Fruit fly (Drosophila melanogaster) whole organism, embryonic: ENCODE results near the gene GstD5.

Experiments
- ATbp ChIP-seq: fragments of 200-800 bp; sonication (Bioruptor generic); optimal IDR thresholded peaks from 2 replicates; lab custom pipeline; 2017; ENCODE audit warnings: missing biosample characterization, mild to moderate bottlenecking, missing genetic modification characterization, missing genetic modification reagents
- CG10267 ChIP-seq: fragments of 200-800 bp; sonication (Bioruptor generic); optimal IDR thresholded peaks from 2 replicates; lab custom pipeline; 2018; ENCODE audit warnings: missing biosample characterization, mild to moderate bottlenecking, missing genetic modification characterization, moderate library complexity
- CG11560 ChIP-seq: fragments of 200-800 bp; sonication (Bioruptor generic); IDR thresholded peaks from 3 replicates; pipeline ENCODE4 v1.3.6; 2022; ENCODE audit warnings: missing biosample characterization, missing genetic modification characterization
- CG13775 ChIP-seq: fragments of 200-800 bp; sonication (Bioruptor generic); optimal IDR thresholded peaks from 3 replicates; lab custom pipeline; 2017; ENCODE audit warnings: missing biosample characterization, mild to moderate bottlenecking, missing genetic modification characterization
- CG1603 ChIP-seq: fragments of 200-800 bp; sonication (Bioruptor generic); optimal IDR thresholded peaks from 2 replicates; lab custom pipeline; 2019; ENCODE audit warnings: missing biosample characterization, mild to moderate bottlenecking, missing genetic modification characterization, moderate library complexity
- CG17361 ChIP-seq: fragments of 200-800 bp; sonication (Bioruptor generic); IDR thresholded peaks from 3 replicates; pipeline ENCODE4 v1.3.6; 2022; ENCODE audit warnings: missing biosample characterization, missing genetic modification characterization
- CG17568 ChIP-seq: fragments of 200-800 bp; sonication (Bioruptor generic); optimal IDR thresholded peaks from 2 replicates; lab custom pipeline; 2018; ENCODE audit warnings: missing biosample characterization, mild to moderate bottlenecking, missing genetic modification characterization, moderate library complexity
- CG2875 ChIP-seq: fragments of 200-800 bp; sonication (Bioruptor generic); optimal IDR thresholded peaks from 2 replicates; lab custom pipeline; 2017; ENCODE audit warnings: missing biosample characterization, mild to moderate bottlenecking, missing genetic modification characterization, missing genetic modification reagents
- CG34376 ChIP-seq: fragments of 200-800 bp; sonication (Bioruptor generic); optimal IDR thresholded peaks from 2 replicates; lab custom pipeline; 2018; ENCODE audit warnings: missing biosample characterization, mild to moderate bottlenecking, missing genetic modification characterization
- CG3847 ChIP-seq: fragments of 200-800 bp; sonication (Bioruptor generic); IDR thresholded peaks from 2 replicates; pipeline ENCODE4 v1.3.6; 2022; ENCODE audit warnings: missing biosample characterization, missing genetic modification characterization
- CG4820 ChIP-seq: fragments of 200-800 bp; sonication (Bioruptor generic); optimal IDR thresholded peaks from 3 replicates; lab custom pipeline; 2016; ENCODE audit warnings: missing biosample characterization, missing genetic modification characterization
- CG6175 ChIP-seq: fragments of 200-800 bp; sonication (Bioruptor generic); IDR thresholded peaks from 3 replicates; pipeline ENCODE4 v1.3.6; 2022; ENCODE audit warnings: missing biosample characterization, missing genetic modification characterization
- CG6654 ChIP-seq: fragments of 200-800 bp; sonication (Bioruptor generic); optimal IDR thresholded peaks from 2 replicates; lab custom pipeline; 2017; ENCODE audit warnings: missing biosample characterization, mild to moderate bottlenecking, missing genetic modification characterization
- CG7271 ChIP-seq: fragments of 200-800 bp; sonication (Bioruptor generic); optimal IDR thresholded peaks from 2 replicates; lab custom pipeline; 2018; ENCODE audit warnings: missing biosample characterization, mild to moderate bottlenecking, missing genetic modification characterization, moderate library complexity
- CG7963 ChIP-seq: fragments of 200-800 bp; sonication (Bioruptor generic); IDR thresholded peaks from 3 replicates; pipeline ENCODE4 v1.3.6; 2022; ENCODE audit warnings: missing biosample characterization, missing genetic modification characterization; ENCODE audit not compliant: partially characterized antibody
- D19A ChIP-seq: fragments of 200-800 bp; optimal IDR thresholded peaks from 3 replicates; lab custom pipeline; 2019; ENCODE audit warnings: missing biosample characterization, mild to moderate bottlenecking, missing genetic modification characterization, moderate library complexity
- Dip3 ChIP-seq: fragments of 200-800 bp; sonication (Bioruptor generic); optimal IDR thresholded peaks from 3 replicates; lab custom pipeline; 2016; ENCODE audit warnings: missing biosample characterization, missing genetic modification characterization
- Hmx ChIP-seq: fragments of 200-800 bp; sonication (Bioruptor generic); optimal IDR thresholded peaks from 2 replicates; lab custom pipeline; 2016; ENCODE audit warnings: missing biosample characterization, missing genetic modification characterization
- Hr78 ChIP-seq, 2 experiments: fragments of 200-800 bp in 1 of 2; fragments of >200 bp in 1 of 2; sonication (Bioruptor generic) in 1 of 2; optimal IDR thresholded peaks; 2 replicates each; lab custom pipeline; 2017 to 2019; ENCODE audit warnings: missing biosample characterization in 2 of 2, missing genetic modification characterization in 2 of 2, mild to moderate bottlenecking in 1 of 2, moderate library complexity in 1 of 2
- Poxn ChIP-seq: fragments of 200-800 bp; sonication (Bioruptor generic); IDR thresholded peaks from 2 replicates; pipeline ENCODE4 v1.3.6; 2022; ENCODE audit warnings: missing biosample characterization, missing genetic modification characterization
- Xbp1 ChIP-seq: fragments of 200-800 bp; sonication (Bioruptor generic); optimal IDR thresholded peaks from 3 replicates; lab custom pipeline; 2016; ENCODE audit warnings: missing biosample characterization, mild to moderate bottlenecking, missing genetic modification characterization
- ash1 ChIP-seq: fragments of 200-800 bp; sonication (Bioruptor generic); optimal IDR thresholded peaks from 2 replicates; lab custom pipeline; 2018; ENCODE audit warnings: missing biosample characterization, mild to moderate bottlenecking, missing genetic modification characterization
- cg ChIP-seq: fragments of 200-800 bp; sonication (Bioruptor generic); optimal IDR thresholded peaks from 3 replicates; lab custom pipeline; 2019; ENCODE audit warnings: missing biosample characterization, mild to moderate bottlenecking, missing genetic modification characterization, moderate library complexity
- chn ChIP-seq: fragments of 200-800 bp; sonication (Bioruptor generic); optimal IDR thresholded peaks from 2 replicates; lab custom pipeline; 2016; ENCODE audit warnings: missing biosample characterization, missing genetic modification characterization
- crp ChIP-seq, 2 experiments: fragments of 200-800 bp; sonication (Bioruptor generic); optimal IDR thresholded peaks; 2 replicates in 1 of 2; 3 replicates in 1 of 2; lab custom pipeline; 2017; ENCODE audit warnings: missing biosample characterization in 2 of 2, missing genetic modification characterization in 2 of 2, mild to moderate bottlenecking in 1 of 2, moderate library complexity in 1 of 2
- da ChIP-seq: fragments of 200-800 bp; sonication (Bioruptor generic); optimal IDR thresholded peaks from 2 replicates; lab custom pipeline; 2016; ENCODE audit warnings: missing biosample characterization, missing genetic modification characterization
- gcm ChIP-seq: fragments of 200-800 bp; sonication (Bioruptor generic); optimal IDR thresholded peaks from 2 replicates; lab custom pipeline; 2019; ENCODE audit warnings: missing biosample characterization, mild to moderate bottlenecking, missing genetic modification characterization, moderate library complexity
- gem ChIP-seq: fragments of 200-800 bp; sonication (Bioruptor generic); optimal IDR thresholded peaks from 2 replicates; lab custom pipeline; 2019; ENCODE audit warnings: missing biosample characterization, mild to moderate bottlenecking, missing genetic modification characterization, moderate library complexity
- gro ChIP-seq: fragments of 200-800 bp; sonication (Bioruptor generic); optimal IDR thresholded peaks from 2 replicates; lab custom pipeline; 2016; ENCODE audit warnings: missing biosample characterization, missing genetic modification characterization
- ind ChIP-seq: fragments of 200-800 bp; sonication (Bioruptor generic); optimal IDR thresholded peaks from 3 replicates; lab custom pipeline; 2016; ENCODE audit warnings: missing biosample characterization, missing genetic modification characterization
- kay ChIP-seq: fragments of 200-800 bp; sonication (Bioruptor generic); optimal IDR thresholded peaks from 2 replicates; lab custom pipeline; 2016; ENCODE audit warnings: missing biosample characterization, missing genetic modification characterization
- klu ChIP-seq: fragments of 200-800 bp; sonication (Bioruptor generic); IDR thresholded peaks from 2 replicates; pipeline ENCODE4 v1.3.6; 2022; ENCODE audit warnings: missing biosample characterization, missing genetic modification characterization
- lbe ChIP-seq: fragments of 200-800 bp; sonication (Bioruptor generic); optimal IDR thresholded peaks from 2 replicates; lab custom pipeline; 2016; ENCODE audit warnings: missing biosample characterization, mild to moderate bottlenecking, missing genetic modification characterization
- lilli ChIP-seq: fragments of 200-800 bp; sonication (Bioruptor generic); optimal IDR thresholded peaks from 3 replicates; lab custom pipeline; 2016; ENCODE audit warnings: missing biosample characterization, missing genetic modification characterization
- mirr ChIP-seq: fragments of 200-800 bp; sonication (Bioruptor generic); optimal IDR thresholded peaks from 3 replicates; lab custom pipeline; 2018; ENCODE audit warnings: missing biosample characterization, mild to moderate bottlenecking, missing genetic modification characterization
- mld ChIP-seq: fragments of 200-800 bp; sonication (Bioruptor generic); IDR thresholded peaks from 3 replicates; pipeline ENCODE4 v1.3.6; 2022; ENCODE audit warnings: missing biosample characterization, missing genetic modification characterization; ENCODE audit not compliant: partially characterized antibody
- p53 ChIP-seq: fragments of 200-800 bp; sonication (Bioruptor generic); optimal IDR thresholded peaks from 2 replicates; lab custom pipeline; 2016; ENCODE audit warnings: missing biosample characterization, missing genetic modification characterization
- pan ChIP-seq, 4 experiments: fragments of >200 bp in 3 of 4; fragments of 200-800 bp in 1 of 4; sonication (Bioruptor generic) in 1 of 4; optimal IDR thresholded peaks in 3 of 4; IDR thresholded peaks in 1 of 4; 2 replicates each; pipeline versions ENCODE4 v1.3.6 to Lab custom; 2017 to 2022; ENCODE audit warnings: missing biosample characterization in 2 of 4, missing genetic modification characterization in 2 of 4, mixed read lengths in 1 of 4
- pfk ChIP-seq: fragments of 200-800 bp; sonication (Bioruptor generic); optimal IDR thresholded peaks from 2 replicates; lab custom pipeline; 2018; ENCODE audit warnings: missing biosample characterization, mild to moderate bottlenecking, missing genetic modification characterization, moderate library complexity
- pho ChIP-seq: fragments of 200-800 bp; sonication (Bioruptor generic); optimal IDR thresholded peaks from 2 replicates; lab custom pipeline; 2016; ENCODE audit warnings: missing biosample characterization, missing genetic modification characterization
- prd ChIP-seq, 3 experiments: fragments of >200 bp in 2 of 3; fragments of 200-800 bp in 1 of 3; sonication (Bioruptor generic) in 1 of 3; optimal IDR thresholded peaks in 2 of 3; IDR thresholded peaks in 1 of 3; 2 replicates in 2 of 3; 3 replicates in 1 of 3; pipeline versions ENCODE4 v1.3.6 to Lab custom; 2017 to 2022; ENCODE audit warnings: missing biosample characterization in 1 of 3, missing genetic modification characterization in 1 of 3
- repo ChIP-seq: fragments of 200-800 bp; sonication (Bioruptor generic); optimal IDR thresholded peaks from 2 replicates; lab custom pipeline; 2016; ENCODE audit warnings: missing biosample characterization, missing genetic modification characterization
- slp2 ChIP-seq: fragments of 200-800 bp; sonication (Bioruptor generic); optimal IDR thresholded peaks from 2 replicates; lab custom pipeline; 2016; ENCODE audit warnings: missing biosample characterization, missing genetic modification characterization
- sob ChIP-seq: fragments of 200-800 bp; sonication (Bioruptor generic); IDR thresholded peaks from 2 replicates; pipeline ENCODE4 v1.3.6; 2022; ENCODE audit warnings: missing biosample characterization, missing genetic modification characterization
- stwl ChIP-seq: fragments of 200-800 bp; sonication (Bioruptor generic); optimal IDR thresholded peaks from 3 replicates; lab custom pipeline; 2018; ENCODE audit warnings: missing biosample characterization, mild to moderate bottlenecking, missing genetic modification characterization, moderate library complexity
- vfl ChIP-seq: fragments of 200-800 bp; sonication (Bioruptor generic); optimal IDR thresholded peaks from 2 replicates; lab custom pipeline; 2016; ENCODE audit warnings: missing biosample characterization, missing genetic modification characterization
- vvl ChIP-seq: fragments of 200-800 bp; sonication (Bioruptor generic); IDR thresholded peaks from 2 replicates; pipeline ENCODE4 v1.3.6; 2022; ENCODE audit warnings: missing biosample characterization, missing genetic modification characterization
- zen2 ChIP-seq: fragments of 200-800 bp; sonication (Bioruptor generic); IDR thresholded peaks from 3 replicates; pipeline ENCODE4 v1.3.6; 2022; ENCODE audit warnings: missing biosample characterization, missing genetic modification characterization; ENCODE audit not compliant: partially characterized antibody

GstD5 gene

DNA sequence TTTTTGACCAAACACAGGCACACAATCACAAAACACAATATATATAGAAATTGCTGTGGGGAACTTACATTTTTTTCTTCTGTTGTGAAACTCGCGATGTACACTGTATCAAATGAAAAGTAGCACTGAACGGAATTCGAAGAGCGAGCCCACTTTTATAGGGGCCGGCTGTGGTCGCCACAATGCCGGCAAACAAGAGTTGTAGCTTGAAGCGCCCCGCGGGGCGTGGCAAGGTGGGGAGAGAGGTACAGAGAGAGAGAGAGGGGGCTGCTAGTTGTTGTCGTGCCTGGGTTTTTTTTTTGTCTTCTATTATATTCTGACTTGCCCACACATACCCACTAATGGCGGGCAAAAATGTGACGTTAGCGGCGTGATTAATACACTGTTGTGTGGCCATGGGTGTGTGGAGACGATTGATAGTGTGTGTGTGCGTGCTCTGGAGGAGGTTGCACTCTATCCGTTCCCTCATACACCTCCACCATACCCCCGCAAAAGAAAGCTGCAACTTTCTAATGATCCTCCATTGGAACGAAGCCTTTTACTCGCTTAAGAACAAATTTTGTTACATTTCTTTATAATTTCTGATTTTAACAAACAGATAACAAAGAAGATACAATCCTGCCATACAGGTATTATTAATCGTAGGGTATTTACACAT is 6.3 kb upstream of the GstD5 start, which contains the start of gene GstD1 (continued):
- TF ChIP-seq gcm (GFP tag; lab: Kevin White, UChicago) (peak; percentile 33), gem (tag; lab: Kevin White, UChicago) (peak; percentile 65), mld (GFP tag; lab: Robert Waterston, UW) (no peak), Poxn (GFP tag; lab: Robert Waterston, UW) (no peak), prd (optimal IDR thresholded peaks at IDR 0.05; lab: Kevin White, UChicago) (no peak), prd (GFP tag; IDR thresholded peaks at IDR 0.05; lab: Robert Waterston, UW) (peak; percentile 35; the same call in 1 of the 3 replicates), Hmx (GFP tag; lab: Kevin White, UChicago) (no peak), CG3847 (no peak), CG13775 (peak; percentile 9), p53 (GFP tag; lab: Kevin White, UChicago) (no peak), klu (no peak), mirr (GFP tag; lab: Kevin White, UChicago) (peak; percentile 43), Dip3 (GFP tag; lab: Kevin White, UChicago) (peak; percentile 58), vfl (GFP tag; lab: Kevin White, UChicago) (no peak), gro (GFP tag; lab: Kevin White, UChicago) (peak; percentile 8), pfk (GFP tag; lab: Kevin White, UChicago) (peak; percentile 17), CG34376 (GFP tag; lab: Kevin White, UChicago) (peak; percentile 53), ATbp (GFP tag; lab: Kevin White, UChicago) (peak; percentile 8), pan (optimal IDR thresholded peaks at IDR 0.05; lab: Kevin White, UChicago) (no peak), pan (GFP tag; optimal IDR thresholded peaks at IDR 0.05 in 1 of 2, IDR thresholded peaks at IDR 0.05 in 1 of 2) (peak in 1 of 2 experiments; percentile 36), CG10267 (peak; percentile 32), pho (GFP tag; lab: Kevin White, UChicago) (peak; percentile 19), CG17568 (GFP tag; lab: Kevin White, UChicago) (no peak), CG4820 (GFP tag; lab: Kevin White, UChicago) (peak; percentile 3), repo (GFP tag; lab: Kevin White, UChicago) (peak; percentile 33), CG7271 (no peak), CG11560 (tag; lab: Robert Waterston, UW) (no peak), ash1 (GFP tag; lab: Kevin White, UChicago) (no peak), chn (GFP tag; lab: Kevin White, UChicago) (peak; percentile 30), CG7963 (peak; percentile 45; the same call in 1 of the 3 replicates), ind (peak; percentile 63), slp2 (GFP tag; lab: Kevin White, UChicago) (peak; percentile 39), cg (GFP tag; lab: Kevin White, UChicago) (peak; percentile 76), zen2 (GFP tag; lab: Robert Waterston, UW) (peak; percentile 38; the same call in 1 of the 3 replicates), crp (GFP tag; optimal IDR thresholded peaks at IDR 0.05; lab: Kevin White, UChicago) (no peak), stwl (tag; lab: Kevin White, UChicago) (no peak), CG2875 (GFP tag; lab: Kevin White, UChicago) (no peak), lbe (GFP tag; lab: Kevin White, UChicago) (no peak), CG6654 (GFP tag; lab: Kevin White, UChicago) (peak; percentile 34), CG1603 (peak; percentile 6), CG17361 (GFP tag; lab: Robert Waterston, UW) (peak; percentile 49; the same call in 1 of the 3 replicates), CG6175 (GFP tag; lab: Robert Waterston, UW) (peak; percentile 92), sob (GFP tag; lab: Robert Waterston, UW) (no peak), vvl (GFP tag; lab: Robert Waterston, UW) (peak; percentile 44; the same call in 1 of the 2 replicates), da (GFP tag; lab: Kevin White, UChicago) (no peak), lilli (GFP tag; lab: Kevin White, UChicago) (peak; percentile 31), Hr78 (GFP tag; optimal IDR thresholded peaks at IDR 0.05; lab: Kevin White, UChicago) (peak in 1 of 2 experiments; percentile 23), kay (GFP tag; lab: Kevin White, UChicago) (peak; percentile 66), D19A (tag; lab: Kevin White, UChicago) (peak; percentile 98), Xbp1 (GFP tag; lab: Kevin White, UChicago) (peak; percentile 36)
